Fruit fly (Drosophila melanogaster) whole organism, adult: ENCODE data around the gene Uqcc1.

ENCODE experiments used
- CG12768 ChIP-seq: fragments of 200-800 bp; sonication (Bioruptor generic); optimal IDR thresholded peaks from 2 replicates; lab custom pipeline; 2017; ENCODE audit warnings: missing biosample characterization, missing genetic modification characterization, mild to moderate bottlenecking, moderate library complexity, missing genetic modification reagents
- CG14711 ChIP-seq: fragments of 200-800 bp; sonication (Bioruptor generic); optimal IDR thresholded peaks from 2 replicates; lab custom pipeline; 2018; ENCODE audit warnings: missing biosample characterization, mild to moderate bottlenecking, missing genetic modification characterization, moderate library complexity
- CG1620 ChIP-seq: fragments of 200-800 bp; sonication (Bioruptor generic); optimal IDR thresholded peaks from 2 replicates; lab custom pipeline; 2016; ENCODE audit warnings: missing biosample characterization, missing genetic modification characterization
- CG33017 ChIP-seq: fragments of 200-800 bp; sonication (Bioruptor generic); optimal IDR thresholded peaks from 2 replicates; lab custom pipeline; 2018; ENCODE audit warnings: missing biosample characterization, mild to moderate bottlenecking, missing genetic modification characterization, moderate library complexity
- CG5204 ChIP-seq: fragments of 200-800 bp; sonication (Bioruptor generic); optimal IDR thresholded peaks from 2 replicates; lab custom pipeline; 2016; ENCODE audit warnings: missing biosample characterization, missing genetic modification characterization
- CG7045 ChIP-seq: fragments of 200-800 bp; sonication (Bioruptor generic); optimal IDR thresholded peaks from 2 replicates; lab custom pipeline; 2017; ENCODE audit warnings: missing biosample characterization, mild to moderate bottlenecking, missing genetic modification characterization
- Clk ChIP-seq: fragments of 200-800 bp; sonication (Bioruptor generic); optimal IDR thresholded peaks from 2 replicates; lab custom pipeline; 2017; ENCODE audit warnings: missing biosample characterization, missing genetic modification characterization
- Mnt ChIP-seq: fragments of 200-800 bp; sonication (Bioruptor generic); optimal IDR thresholded peaks from 2 replicates; lab custom pipeline; 2016; ENCODE audit warnings: missing biosample characterization, mild to moderate bottlenecking, missing genetic modification characterization
- bab1 ChIP-seq: fragments of 200-800 bp; sonication (Bioruptor generic); optimal IDR thresholded peaks from 3 replicates; lab custom pipeline; 2019; ENCODE audit warnings: missing biosample characterization, mild to moderate bottlenecking, missing genetic modification characterization, moderate library complexity
- cic ChIP-seq: fragments of 200-800 bp; sonication (Bioruptor generic); optimal IDR thresholded peaks from 2 replicates; lab custom pipeline; 2017; ENCODE audit warnings: missing biosample characterization, mild to moderate bottlenecking, missing genetic modification characterization, moderate library complexity
- cnc ChIP-seq, 2 experiments: fragments of >200 bp; optimal IDR thresholded peaks; 2 replicates each; lab custom pipeline; 2017
- ovo ChIP-seq: fragments of 200-800 bp; sonication (Bioruptor generic); optimal IDR thresholded peaks from 2 replicates; lab custom pipeline; 2016; ENCODE audit warnings: missing biosample characterization, missing genetic modification characterization
- pad ChIP-seq: fragments of 200-800 bp; sonication (Bioruptor generic); optimal IDR thresholded peaks from 3 replicates; lab custom pipeline; 2017; ENCODE audit warnings: missing biosample characterization, missing genetic modification characterization, mild to moderate bottlenecking, moderate library complexity, missing genetic modification reagents
- tj ChIP-seq: fragments of 200-800 bp; sonication (Bioruptor generic); optimal IDR thresholded peaks from 3 replicates; lab custom pipeline; 2017; ENCODE audit warnings: missing biosample characterization, mild to moderate bottlenecking, missing genetic modification characterization, moderate library complexity

DNA sequence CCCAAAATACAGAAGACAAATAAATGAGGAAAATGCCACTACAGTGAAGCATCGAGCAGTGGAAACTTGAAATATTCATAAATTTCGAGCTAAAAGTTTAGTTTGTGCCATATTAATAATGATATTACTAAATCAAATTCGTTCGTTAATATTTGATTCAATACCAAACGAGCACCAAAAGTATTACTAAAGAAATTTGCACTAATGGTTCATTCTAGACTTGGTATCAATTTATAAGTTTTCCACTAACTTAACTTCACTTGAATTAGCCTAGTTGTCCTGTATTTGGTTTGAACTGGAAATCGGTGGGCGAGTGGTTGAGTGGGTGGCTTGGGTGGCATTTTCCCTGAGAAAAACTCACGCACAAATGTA is 14.0 kb downstream of the Uqcc1 start:
- no peak for TF ChIP-seq CG33017 (tag; lab: Kevin White, UChicago)
- TF ChIP-seq CG7045 (GFP tag; lab: Kevin White, UChicago): no peak
- no peak for TF ChIP-seq CG14711 (tag; lab: Kevin White, UChicago)
- TF ChIP-seq Clk (GFP tag; lab: Kevin White, UChicago): no peak
- TF ChIP-seq CG12768 (GFP tag; lab: Kevin White, UChicago): no peak
- no peak for TF ChIP-seq ovo (GFP tag; lab: Kevin White, UChicago)
- no peak for TF ChIP-seq pad (GFP tag; lab: Kevin White, UChicago)
- TF ChIP-seq CG5204: no peak
- TF ChIP-seq bab1 (GFP tag; lab: Kevin White, UChicago): no peak
- TF ChIP-seq CG1620 (GFP tag; lab: Kevin White, UChicago): no peak
- TF ChIP-seq Mnt (GFP tag; lab: Kevin White, UChicago): no peak
- no peak for TF ChIP-seq cnc (optimal IDR thresholded peaks at IDR 0.05; lab: Kevin White, UChicago)
- no peak for TF ChIP-seq cic (GFP tag; lab: Kevin White, UChicago)
- no peak for TF ChIP-seq tj (GFP tag; lab: Kevin White, UChicago)
